Fruit fly (Drosophila melanogaster) whole organism, adult: ENCODE measurements around the gene Pcd.

Experiments used
- CG12768 ChIP-seq: fragments of 200-800 bp; sonication (Bioruptor generic); optimal IDR thresholded peaks from 2 replicates; lab custom pipeline; 2017; ENCODE audit warnings: missing biosample characterization, missing genetic modification characterization, mild to moderate bottlenecking, moderate library complexity, missing genetic modification reagents
- CG14711 ChIP-seq: fragments of 200-800 bp; sonication (Bioruptor generic); optimal IDR thresholded peaks from 2 replicates; lab custom pipeline; 2018; ENCODE audit warnings: missing biosample characterization, mild to moderate bottlenecking, missing genetic modification characterization, moderate library complexity
- CG5204 ChIP-seq: fragments of 200-800 bp; sonication (Bioruptor generic); optimal IDR thresholded peaks from 2 replicates; lab custom pipeline; 2016; ENCODE audit warnings: missing biosample characterization, missing genetic modification characterization
- CG7045 ChIP-seq: fragments of 200-800 bp; sonication (Bioruptor generic); optimal IDR thresholded peaks from 2 replicates; lab custom pipeline; 2017; ENCODE audit warnings: missing biosample characterization, mild to moderate bottlenecking, missing genetic modification characterization
- CG7101 ChIP-seq: fragments of 200-800 bp; sonication (Bioruptor generic); optimal IDR thresholded peaks from 2 replicates; lab custom pipeline; 2018; ENCODE audit warnings: missing biosample characterization, mild to moderate bottlenecking, missing genetic modification characterization, moderate library complexity
- Hr96 ChIP-seq: fragments of 200-800 bp; sonication (Bioruptor generic); optimal IDR thresholded peaks from 2 replicates; lab custom pipeline; 2016; ENCODE audit warnings: missing biosample characterization, missing genetic modification characterization
- cnc ChIP-seq, 2 experiments: fragments of >200 bp; optimal IDR thresholded peaks; 2 replicates each; lab custom pipeline; 2017
- pad ChIP-seq: fragments of 200-800 bp; sonication (Bioruptor generic); optimal IDR thresholded peaks from 3 replicates; lab custom pipeline; 2017; ENCODE audit warnings: missing biosample characterization, missing genetic modification characterization, mild to moderate bottlenecking, moderate library complexity, missing genetic modification reagents
- tj ChIP-seq: fragments of 200-800 bp; sonication (Bioruptor generic); optimal IDR thresholded peaks from 3 replicates; lab custom pipeline; 2017; ENCODE audit warnings: missing biosample characterization, mild to moderate bottlenecking, missing genetic modification characterization, moderate library complexity

- TF ChIP-seq CG12768 (GFP tag; lab: Kevin White, UChicago) (no peak), CG7101 (no peak), cnc (optimal IDR thresholded peaks at IDR 0.05; lab: Kevin White, UChicago) (no peak), tj (GFP tag; lab: Kevin White, UChicago) (no peak), CG14711 (no peak), CG5204 (no peak), pad (GFP tag; lab: Kevin White, UChicago) (no peak), Hr96 (no peak), CG7045 (no peak)
Observed at dm6 chr3R:29757681-29758080, 34.7 kb downstream of the Pcd start.
